Fruit fly (Drosophila melanogaster) whole organism, embryonic: ENCODE measurements around the gene TM9SF3.
A peak's percentile ranks its signal among the peaks of the same experiment; 100 is the strongest.

Source experiments
- CG10321 ChIP-seq: fragments of 200-800 bp; sonication (Bioruptor generic); IDR thresholded peaks from 2 replicates; pipeline ENCODE4 v1.3.6; 2022; ENCODE audit warnings: missing biosample characterization, missing genetic modification characterization
- CG10366 ChIP-seq: fragments of 200-800 bp; sonication (Bioruptor generic); IDR thresholded peaks from 2 replicates; pipeline ENCODE4 v1.3.6; 2022; ENCODE audit warnings: missing biosample characterization, missing genetic modification characterization
- CG11696 ChIP-seq: fragments of 200-800 bp; sonication (Bioruptor generic); IDR thresholded peaks from 2 replicates; pipeline ENCODE4 v1.3.6; 2022; ENCODE audit warnings: missing biosample characterization, missing genetic modification characterization
- CG13123 ChIP-seq: fragments of 200-800 bp; sonication (Bioruptor generic); optimal IDR thresholded peaks from 2 replicates; lab custom pipeline; 2016; ENCODE audit warnings: missing biosample characterization, missing genetic modification characterization
- CG17361 ChIP-seq: fragments of 200-800 bp; sonication (Bioruptor generic); IDR thresholded peaks from 3 replicates; pipeline ENCODE4 v1.3.6; 2022; ENCODE audit warnings: missing biosample characterization, missing genetic modification characterization
- CG18599 ChIP-seq: fragments of 200-800 bp; sonication (Bioruptor generic); optimal IDR thresholded peaks from 3 replicates; lab custom pipeline; 2017; ENCODE audit warnings: missing biosample characterization, missing genetic modification characterization, mild to moderate bottlenecking, moderate library complexity, missing genetic modification reagents
- CG2202 ChIP-seq: fragments of 200-800 bp; sonication (Bioruptor generic); optimal IDR thresholded peaks from 2 replicates; lab custom pipeline; 2018; ENCODE audit warnings: missing biosample characterization, mild to moderate bottlenecking, missing genetic modification characterization
- CG2712 ChIP-seq: fragments of 200-800 bp; optimal IDR thresholded peaks from 3 replicates; lab custom pipeline; 2019; ENCODE audit warnings: missing biosample characterization, mild to moderate bottlenecking, missing genetic modification characterization, moderate library complexity
- CG32767 ChIP-seq: fragments of 200-800 bp; sonication (Bioruptor generic); IDR thresholded peaks from 2 replicates; pipeline ENCODE4 v1.3.6; 2022; ENCODE audit warnings: missing biosample characterization, missing genetic modification characterization
- CG32772 ChIP-seq: fragments of 200-800 bp; sonication (Bioruptor generic); IDR thresholded peaks from 2 replicates; pipeline ENCODE4 v1.3.6; 2022; ENCODE audit warnings: missing biosample characterization, missing genetic modification characterization
- CG3847 ChIP-seq: fragments of 200-800 bp; sonication (Bioruptor generic); IDR thresholded peaks from 2 replicates; pipeline ENCODE4 v1.3.6; 2022; ENCODE audit warnings: missing biosample characterization, missing genetic modification characterization
- CG6689 ChIP-seq: fragments of 200-800 bp; sonication (Bioruptor generic); IDR thresholded peaks from 2 replicates; pipeline ENCODE4 v1.3.6; 2022; ENCODE audit warnings: missing biosample characterization, missing genetic modification characterization
- CkIIα-i1 ChIP-seq: fragments of 200-800 bp; sonication (Bioruptor generic); IDR thresholded peaks from 2 replicates; pipeline ENCODE4 v1.3.6; 2022; ENCODE audit warnings: missing biosample characterization, missing genetic modification characterization
- Dip3 ChIP-seq: fragments of 200-800 bp; sonication (Bioruptor generic); optimal IDR thresholded peaks from 3 replicates; lab custom pipeline; 2016; ENCODE audit warnings: missing biosample characterization, missing genetic modification characterization
- Dref ChIP-seq: fragments of 200-800 bp; sonication (Bioruptor generic); IDR thresholded peaks from 2 replicates; pipeline ENCODE4 v1.3.6; 2022; ENCODE audit warnings: missing biosample characterization, missing genetic modification characterization
- Hsf ChIP-seq: fragments of 200-800 bp; sonication (Bioruptor generic); optimal IDR thresholded peaks from 3 replicates; lab custom pipeline; 2016; ENCODE audit warnings: missing biosample characterization, missing genetic modification characterization
- Max ChIP-seq: fragments of 200-800 bp; sonication (Bioruptor generic); optimal IDR thresholded peaks from 2 replicates; lab custom pipeline; 2016; ENCODE audit warnings: missing biosample characterization, mild to moderate bottlenecking, missing genetic modification characterization
- Med ChIP-seq: fragments of 200-800 bp; sonication (Bioruptor generic); peaks from one replicate; lab custom pipeline; 2016; ENCODE audit warnings: missing biosample characterization, missing genetic modification characterization, mild to moderate bottlenecking, inconsistent platforms, moderate library complexity
- Mes4 ChIP-seq: fragments of 200-800 bp; sonication (Bioruptor generic); optimal IDR thresholded peaks from 2 replicates; lab custom pipeline; 2016; ENCODE audit warnings: missing biosample characterization, missing genetic modification characterization
- Sry-δ ChIP-seq: fragments of 200-800 bp; sonication (Bioruptor generic); optimal IDR thresholded peaks from 2 replicates; lab custom pipeline; 2016; ENCODE audit warnings: missing biosample characterization, missing genetic modification characterization
- Tbp ChIP-seq: fragments of >200 bp; optimal IDR thresholded peaks from 2 replicates; lab custom pipeline; 2018; ENCODE audit warnings: missing biosample characterization, missing genetic modification characterization
- Vsx1 ChIP-seq: fragments of 200-800 bp; sonication (Bioruptor generic); optimal IDR thresholded peaks from 2 replicates; lab custom pipeline; 2017; ENCODE audit warnings: missing biosample characterization, mild to moderate bottlenecking, missing genetic modification characterization, missing genetic modification reagents
- YL-1 ChIP-seq: fragments of 200-800 bp; sonication (Bioruptor generic); optimal IDR thresholded peaks from 3 replicates; lab custom pipeline; 2017; ENCODE audit warnings: missing biosample characterization, mild to moderate bottlenecking, missing genetic modification characterization
- ab ChIP-seq: fragments of 200-800 bp; sonication (Bioruptor generic); optimal IDR thresholded peaks from 2 replicates; lab custom pipeline; 2016; ENCODE audit warnings: missing biosample characterization, missing genetic modification characterization
- bab2 ChIP-seq: fragments of 200-800 bp; sonication (Bioruptor generic); optimal IDR thresholded peaks from 2 replicates; lab custom pipeline; 2016; ENCODE audit warnings: missing biosample characterization, missing genetic modification characterization
- corto ChIP-seq: fragments of 200-800 bp; sonication (Bioruptor generic); optimal IDR thresholded peaks from 2 replicates; lab custom pipeline; 2016; ENCODE audit warnings: missing biosample characterization, mild to moderate bottlenecking, missing genetic modification characterization, moderate library complexity
- dan ChIP-seq: fragments of 200-800 bp; sonication (Bioruptor generic); IDR thresholded peaks from 2 replicates; pipeline ENCODE4 v1.3.6; 2022; ENCODE audit warnings: missing biosample characterization, missing genetic modification characterization
- exex ChIP-seq: fragments of 200-800 bp; sonication (Bioruptor generic); optimal IDR thresholded peaks from 4 replicates; lab custom pipeline; 2018; ENCODE audit warnings: missing biosample characterization, mild to moderate bottlenecking, missing genetic modification characterization, moderate library complexity
- gcm2 ChIP-seq: fragments of 200-800 bp; sonication (Bioruptor generic); optimal IDR thresholded peaks from 2 replicates; lab custom pipeline; 2016; ENCODE audit warnings: missing biosample characterization, missing genetic modification characterization
- hth ChIP-seq: fragments of >200 bp; optimal IDR thresholded peaks from 2 replicates; lab custom pipeline; 2017; ENCODE audit warnings: inconsistent platforms
- kah ChIP-seq: fragments of 200-800 bp; sonication (Bioruptor generic); optimal IDR thresholded peaks from 2 replicates; lab custom pipeline; 2018; ENCODE audit warnings: missing biosample characterization, mild to moderate bottlenecking, missing genetic modification characterization
- lbe ChIP-seq: fragments of 200-800 bp; sonication (Bioruptor generic); optimal IDR thresholded peaks from 2 replicates; lab custom pipeline; 2016; ENCODE audit warnings: missing biosample characterization, mild to moderate bottlenecking, missing genetic modification characterization
- lov ChIP-seq, 2 experiments: fragments of 200-800 bp in 1 of 2; fragments of >200 bp in 1 of 2; sonication (Bioruptor generic) in 1 of 2; IDR thresholded peaks in 1 of 2; optimal IDR thresholded peaks in 1 of 2; 2 replicates in 1 of 2; 3 replicates in 1 of 2; pipeline versions ENCODE4 v1.3.6 to Lab custom; 2017 to 2022; ENCODE audit warnings: missing biosample characterization in 1 of 2, missing genetic modification characterization in 1 of 2
- nerfin-2 ChIP-seq: fragments of 200-800 bp; sonication (Bioruptor generic); IDR thresholded peaks from 2 replicates; pipeline ENCODE4 v1.3.6; 2022; ENCODE audit warnings: missing biosample characterization, missing genetic modification characterization; ENCODE audit not compliant: partially characterized antibody
- nom ChIP-seq: fragments of 200-800 bp; sonication (Bioruptor generic); optimal IDR thresholded peaks from 2 replicates; lab custom pipeline; 2017; ENCODE audit warnings: missing biosample characterization, missing genetic modification characterization, mild to moderate bottlenecking, moderate library complexity, missing genetic modification reagents
- peb ChIP-seq: fragments of 200-800 bp; sonication (Bioruptor generic); IDR thresholded peaks from 2 replicates; pipeline ENCODE4 v1.3.6; 2022; ENCODE audit warnings: missing biosample characterization, missing genetic modification characterization
- psq ChIP-seq: fragments of 200-800 bp; sonication (Bioruptor generic); optimal IDR thresholded peaks from 2 replicates; lab custom pipeline; 2017; ENCODE audit warnings: missing biosample characterization, missing genetic modification characterization
- slou ChIP-seq: fragments of 200-800 bp; sonication (Bioruptor generic); optimal IDR thresholded peaks from 3 replicates; lab custom pipeline; 2016; ENCODE audit warnings: missing biosample characterization, missing genetic modification characterization
- slp2 ChIP-seq: fragments of 200-800 bp; sonication (Bioruptor generic); optimal IDR thresholded peaks from 2 replicates; lab custom pipeline; 2016; ENCODE audit warnings: missing biosample characterization, missing genetic modification characterization
- tna ChIP-seq: fragments of 200-800 bp; sonication (Bioruptor generic); IDR thresholded peaks from 2 replicates; pipeline ENCODE4 v1.3.6; 2022; ENCODE audit warnings: missing biosample characterization, missing genetic modification characterization; ENCODE audit not compliant: partially characterized antibody
- trem ChIP-seq: fragments of 200-800 bp; optimal IDR thresholded peaks from 3 replicates; lab custom pipeline; 2019; ENCODE audit warnings: missing biosample characterization, mild to moderate bottlenecking, missing genetic modification characterization, moderate library complexity
- tx ChIP-seq: fragments of 200-800 bp; sonication (Bioruptor generic); optimal IDR thresholded peaks from 2 replicates; lab custom pipeline; 2016; ENCODE audit warnings: missing biosample characterization, missing genetic modification characterization
- unpg ChIP-seq: fragments of 200-800 bp; sonication (Bioruptor generic); optimal IDR thresholded peaks from 3 replicates; lab custom pipeline; 2018; ENCODE audit warnings: missing biosample characterization, mild to moderate bottlenecking, missing genetic modification characterization, moderate library complexity
- wek ChIP-seq: fragments of 200-800 bp; sonication (Bioruptor generic); optimal IDR thresholded peaks from 3 replicates; lab custom pipeline; 2018; ENCODE audit warnings: missing biosample characterization, mild to moderate bottlenecking, missing genetic modification characterization, moderate library complexity
- wor ChIP-seq: fragments of 200-800 bp; sonication (Bioruptor generic); IDR thresholded peaks from 2 replicates; pipeline ENCODE4 v1.3.6; 2022; ENCODE audit warnings: missing biosample characterization, missing genetic modification characterization

The TM9SF3 gene

dm6 chr3L:5583295-5583707, 20.5 kb downstream of the TM9SF3 start (continued):
- TF ChIP-seq bab2 = peak; percentile 90
- TF ChIP-seq CG10321 (GFP tag; lab: Robert Waterston, UW) = peak; percentile 37; the same call in 1 of the 2 replicates
- TF ChIP-seq CG2712 (tag; lab: Kevin White, UChicago) = peak; percentile 86
- no peak for TF ChIP-seq lov (optimal IDR thresholded peaks at IDR 0.05; lab: Kevin White, UChicago)
- peak; percentile 70; the same call in 2 of the 3 replicates for TF ChIP-seq lov (GFP tag; IDR thresholded peaks at IDR 0.05; lab: Robert Waterston, UW)
- TF ChIP-seq peb (GFP tag; lab: Robert Waterston, UW) = peak; percentile 56
- TF ChIP-seq Dip3 (GFP tag; lab: Kevin White, UChicago) = peak; percentile 88
- peak; percentile 85 for TF ChIP-seq CG18599
- peak; percentile 81 for TF ChIP-seq YL-1
- TF ChIP-seq Dref = peak; percentile 80
- TF ChIP-seq Max (GFP tag; lab: Kevin White, UChicago) = peak; percentile 74
- peak; percentile 71 for TF ChIP-seq gcm2
- peak; percentile 90 for TF ChIP-seq CG6689 (GFP tag; lab: Robert Waterston, UW)
- TF ChIP-seq kah (GFP tag; lab: Kevin White, UChicago) = no peak
- TF ChIP-seq trem (tag; lab: Kevin White, UChicago) = peak; percentile 92
- TF ChIP-seq CG10366 (GFP tag; lab: Robert Waterston, UW) = peak; percentile 90
- no peak for TF ChIP-seq Tbp (GFP tag; lab: Kevin White, UChicago)
- TF ChIP-seq nom (GFP tag; lab: Kevin White, UChicago) = no peak
- peak; percentile 75 for TF ChIP-seq dan
- no peak for TF ChIP-seq hth (lab: Kevin White, UChicago)
- TF ChIP-seq CG32772 (GFP tag; lab: Robert Waterston, UW) = peak; percentile 93
- no peak for TF ChIP-seq exex (tag; lab: Kevin White, UChicago)
- peak; percentile 95 for TF ChIP-seq CG3847
- TF ChIP-seq Hsf (GFP tag; lab: Kevin White, UChicago) = peak; percentile 93
- TF ChIP-seq Med (GFP tag; lab: Kevin White, UChicago) = peak; percentile 98
- TF ChIP-seq Sry-δ (GFP tag; lab: Kevin White, UChicago) = peak; percentile 92
- no peak; the same call in 2 of the 3 replicates for TF ChIP-seq CG17361 (GFP tag; lab: Robert Waterston, UW)
- no peak for TF ChIP-seq unpg
- TF ChIP-seq CG2202 (tag; lab: Kevin White, UChicago) = peak; percentile 36
- TF ChIP-seq wor = peak; percentile 82
- TF ChIP-seq psq = peak; percentile 52
- peak; percentile 62; the same call in 1 of the 2 replicates for TF ChIP-seq nerfin-2 (GFP tag; lab: Robert Waterston, UW)
- no peak; the same call in 1 of the 2 replicates for TF ChIP-seq tna (GFP tag; lab: Robert Waterston, UW)
- peak; percentile 77 for TF ChIP-seq CkIIα-i1 (GFP tag; lab: Robert Waterston, UW)
- TF ChIP-seq slou (GFP tag; lab: Kevin White, UChicago) = peak; percentile 53
- TF ChIP-seq CG13123 (GFP tag; lab: Kevin White, UChicago) = peak; percentile 86
- peak; percentile 79 for TF ChIP-seq slp2
- peak; percentile 0 for TF ChIP-seq wek (GFP tag; lab: Kevin White, UChicago)
- no peak for TF ChIP-seq corto
- TF ChIP-seq lbe = no peak
- TF ChIP-seq ab (GFP tag; lab: Kevin White, UChicago) = peak; percentile 84
- TF ChIP-seq CG32767 = 0 out of 2 replicates have a peak, but pooled peaks have one; percentile 32
- TF ChIP-seq Mes4 = peak; percentile 55
- peak; percentile 91 for TF ChIP-seq tx (GFP tag; lab: Kevin White, UChicago)
- peak; percentile 60 for TF ChIP-seq CG11696 (GFP tag; lab: Robert Waterston, UW)
- no peak for TF ChIP-seq Vsx1 (GFP tag; lab: Kevin White, UChicago)
